Worm (Caenorhabditis elegans) whole organism, L2 larva: ENCODE measurements around the gene F55E10.2.

Experiments
- ceh-82 ChIP-seq: fragments of 150-350 bp; optimal IDR thresholded peaks from 2 replicates; lab custom pipeline; 2014; ENCODE audit warnings: missing biosample characterization, missing genetic modification characterization
- fos-1 ChIP-seq: fragments of 150-350 bp; optimal IDR thresholded peaks from 2 replicates; lab custom pipeline; 2014; ENCODE audit warnings: missing biosample characterization, missing genetic modification characterization
- lin-13 ChIP-seq: fragments of 150-350 bp; optimal IDR thresholded peaks from 2 replicates; lab custom pipeline; 2014; ENCODE audit warnings: missing biosample characterization, missing genetic modification reagents, missing genetic modification characterization
- nhr-12 ChIP-seq: fragments of 150-350 bp; optimal IDR thresholded peaks from 2 replicates; lab custom pipeline; 2014; ENCODE audit warnings: missing biosample characterization, missing genetic modification characterization
- nhr-21 ChIP-seq: fragments of 150-350 bp; optimal IDR thresholded peaks from 2 replicates; lab custom pipeline; 2014; ENCODE audit warnings: missing biosample characterization, missing genetic modification characterization
- nhr-237 ChIP-seq: fragments of 150-350 bp; optimal IDR thresholded peaks from 2 replicates; lab custom pipeline; 2014; ENCODE audit warnings: missing biosample characterization, missing genetic modification characterization
- unc-39 ChIP-seq: fragments of 150-350 bp; optimal IDR thresholded peaks from 2 replicates; lab custom pipeline; 2014; ENCODE audit warnings: missing biosample characterization, missing genetic modification characterization

ce11 chrX:8371906-8372305, 31.4 kb downstream of the F55E10.2 start, which contains the start of gene nep-15:
- no peak for TF ChIP-seq nhr-12 (tag; lab: Kevin White, UChicago)
- TF ChIP-seq lin-13 = no peak
- no peak for TF ChIP-seq ceh-82
- no peak for TF ChIP-seq unc-39
- TF ChIP-seq nhr-21 (tag; lab: Kevin White, UChicago) = no peak
- TF ChIP-seq fos-1 (tag; lab: Kevin White, UChicago) = no peak
- TF ChIP-seq nhr-237 (tag; lab: Kevin White, UChicago) = no peak
